Worm (Caenorhabditis elegans): Measurements from ENCODE around the gene del-5.

ce11 chrX:11031047-11031695 lies 23.2 kb upstream of the del-5 start:
- TF ChIP-seq mdt-29 (GFP tag; IDR thresholded peaks at IDR 0.05) (no peak), rbr-2 (tag; optimal IDR thresholded peaks at IDR 0.05) (peak; percentile 97)

Measured in whole organism, L4 larva.